Worm (Caenorhabditis elegans): ENCODE results near the gene irld-1.

- TF ChIP-seq sox-4 (tag; optimal IDR thresholded peaks at IDR 0.05) = no peak
- no peak for TF ChIP-seq skn-1 (tag; optimal IDR thresholded peaks at IDR 0.05)
- no peak for TF ChIP-seq nhr-77 (tag; optimal IDR thresholded peaks at IDR 0.05)
- TF ChIP-seq aly-2 (tag; optimal IDR thresholded peaks at IDR 0.05) = no peak
- TF ChIP-seq nhr-28 (tag; optimal IDR thresholded peaks at IDR 0.05) = no peak
- TF ChIP-seq pag-3 (tag; optimal IDR thresholded peaks at IDR 0.05; ENCODE audit: borderline replicate concordance, insufficient read depth) = no peak
- TF ChIP-seq lsy-2 (tag; optimal IDR thresholded peaks at IDR 0.05) = no peak
- no peak for TF ChIP-seq tbx-2 (tag; optimal IDR thresholded peaks at IDR 0.05)
- no peak for TF ChIP-seq tlp-1 (tag; optimal IDR thresholded peaks at IDR 0.05)
- TF ChIP-seq zag-1 (tag; optimal IDR thresholded peaks at IDR 0.05) = no peak
- no peak for TF ChIP-seq nhr-11 (tag; optimal IDR thresholded peaks at IDR 0.05)
- no peak for TF ChIP-seq pqm-1 (tag; optimal IDR thresholded peaks at IDR 0.05)
- no peak for TF ChIP-seq dpl-1 (GFP tag; optimal IDR thresholded peaks at IDR 0.05)
- TF ChIP-seq ama-1 (optimal IDR thresholded peaks at IDR 0.05) = no peak
These were observed 47.9 kb downstream of the irld-1 start, which contains the start of gene F13A2.2 for ce11 chrV:4384482-4384881.
